Fruit fly (Drosophila melanogaster) whole organism, pupa: ENCODE results near the gene ct.

Experiments used
- CG10348 ChIP-seq: fragments of 200-800 bp; sonication (Bioruptor generic); IDR thresholded peaks from 2 replicates; pipeline ENCODE4 v1.3.6; 2022; ENCODE audit warnings: missing biosample characterization, missing genetic modification characterization
- CG14655 ChIP-seq: fragments of 200-800 bp; sonication (Bioruptor generic); optimal IDR thresholded peaks from 3 replicates; lab custom pipeline; 2017; ENCODE audit warnings: mild to moderate bottlenecking, missing biosample characterization, missing genetic modification reagents, missing genetic modification characterization
- CG17806 ChIP-seq: fragments of 200-800 bp; sonication (Bioruptor generic); optimal IDR thresholded peaks from 2 replicates; lab custom pipeline; 2018; ENCODE audit warnings: missing biosample characterization, mild to moderate bottlenecking, missing genetic modification characterization, moderate library complexity
- CG34367 ChIP-seq: fragments of 200-800 bp; sonication (Bioruptor generic); optimal IDR thresholded peaks from 2 replicates; lab custom pipeline; 2018; ENCODE audit warnings: missing biosample characterization, mild to moderate bottlenecking, missing genetic modification characterization
- CG8301 ChIP-seq: fragments of 200-800 bp; sonication (Bioruptor generic); optimal IDR thresholded peaks from 2 replicates; lab custom pipeline; 2018; ENCODE audit warnings: missing biosample characterization, mild to moderate bottlenecking, missing genetic modification characterization
- CG9948 ChIP-seq: fragments of 200-800 bp; sonication (Bioruptor generic); optimal IDR thresholded peaks from 2 replicates; lab custom pipeline; 2018; ENCODE audit warnings: missing biosample characterization, mild to moderate bottlenecking, missing genetic modification characterization, moderate library complexity
- Pif1A ChIP-seq: fragments of 200-800 bp; sonication (Bioruptor generic); optimal IDR thresholded peaks from 3 replicates; lab custom pipeline; 2016; ENCODE audit warnings: missing biosample characterization, missing genetic modification characterization
- Pif1B ChIP-seq: fragments of 200-800 bp; sonication (Bioruptor generic); optimal IDR thresholded peaks from 3 replicates; lab custom pipeline; 2016; ENCODE audit warnings: missing biosample characterization, missing genetic modification characterization
- Snoo ChIP-seq: fragments of 200-800 bp; sonication (Bioruptor generic); optimal IDR thresholded peaks from 3 replicates; lab custom pipeline; 2017; ENCODE audit warnings: missing biosample characterization, mild to moderate bottlenecking, missing genetic modification characterization, inconsistent platforms

DNA sequence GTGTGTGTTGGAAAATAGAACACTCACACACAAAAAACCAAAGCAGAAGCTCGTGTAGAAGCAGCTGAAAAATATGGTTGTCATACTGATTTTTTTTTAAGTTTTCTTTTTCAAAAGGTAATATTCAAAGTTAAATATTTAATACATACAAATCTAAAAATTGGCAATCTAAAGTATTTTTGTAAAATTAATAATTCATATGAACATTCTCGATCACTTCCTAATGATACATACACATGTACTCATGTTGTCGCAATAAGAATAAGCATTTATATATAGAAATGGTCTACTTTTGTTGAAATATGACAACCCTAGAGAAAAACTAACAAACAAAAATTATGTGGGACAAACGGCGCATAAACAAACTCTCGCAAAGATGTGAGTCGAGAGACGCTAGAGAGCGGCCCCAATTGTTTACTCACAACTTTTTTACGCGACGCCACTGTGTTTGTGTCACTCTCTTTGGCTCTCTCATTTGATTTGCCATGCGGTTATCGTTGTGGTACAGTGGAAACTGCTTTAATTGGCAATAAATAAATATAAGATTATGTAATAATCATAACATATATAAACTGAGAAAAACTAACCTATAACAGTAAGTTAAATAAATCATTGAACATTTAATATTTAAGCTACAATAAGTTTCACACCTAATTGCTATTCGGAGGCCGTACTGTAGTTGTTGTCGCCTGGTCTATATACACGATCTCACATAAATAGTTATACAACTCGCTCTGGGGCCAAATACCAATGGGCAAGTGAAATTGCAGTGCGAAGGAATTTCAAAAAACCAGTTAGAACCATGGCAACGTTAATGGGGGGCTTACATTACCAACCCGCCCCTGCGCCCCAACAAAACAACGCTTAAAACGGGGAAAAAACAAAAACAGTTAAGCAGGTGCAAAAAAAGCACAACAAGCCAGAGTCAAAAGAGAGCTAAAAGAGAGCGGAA is 98.4 kb downstream of the ct start:
- TF ChIP-seq CG34367 (tag; lab: Kevin White, UChicago) (peak; percentile 98), CG10348 (GFP tag; lab: Robert Waterston, UW) (peak; percentile 93), CG8301 (tag; lab: Kevin White, UChicago) (peak; percentile 97), CG14655 (GFP tag; lab: Kevin White, UChicago) (peak; percentile 98), CG17806 (tag; lab: Kevin White, UChicago) (peak; percentile 99), Snoo (peak; percentile 96), CG9948 (tag; lab: Kevin White, UChicago) (peak; percentile 98), Pif1B (peak; percentile 99), Pif1A (GFP tag; lab: Kevin White, UChicago) (peak; percentile 97)
